Fruit fly (Drosophila melanogaster): Measurements from ENCODE around the gene sloth2.

sloth2 gene

DNA sequence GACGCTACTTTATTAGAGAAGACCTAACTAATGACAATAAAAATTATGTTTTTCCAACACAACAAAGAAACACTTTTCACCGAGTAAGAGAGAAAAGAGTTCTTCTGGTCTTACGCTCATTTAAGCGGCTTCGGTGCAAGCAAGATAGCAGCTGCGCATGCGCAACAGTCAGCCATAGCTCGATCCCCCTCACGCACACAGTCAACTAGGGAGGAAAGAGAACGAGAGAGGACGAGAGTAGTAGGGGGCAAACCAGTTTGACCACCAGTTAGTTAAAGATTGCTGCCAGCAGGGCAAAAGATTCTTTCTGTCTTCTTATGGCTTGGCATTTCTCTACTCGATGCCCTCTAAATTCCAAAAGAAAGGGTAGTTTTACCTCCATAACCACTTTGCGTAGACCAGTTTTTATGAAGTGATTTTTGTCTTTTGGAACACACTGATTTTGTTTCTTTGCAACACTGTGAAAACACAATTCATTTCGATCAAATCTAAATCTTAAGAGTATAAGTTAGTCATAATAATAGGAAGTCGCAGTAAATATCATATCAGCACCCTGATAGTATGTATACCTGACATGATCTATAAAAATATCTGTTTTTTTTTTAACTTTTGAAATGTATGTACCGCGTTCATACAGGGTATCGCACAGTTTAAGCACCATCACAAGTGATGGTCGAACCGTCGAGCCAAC is 10.6 kb upstream of the sloth2 start:
- TF ChIP-seq acj6 (GFP tag; optimal IDR thresholded peaks at IDR 0.05) (peak; percentile 46), Smox (GFP tag; optimal IDR thresholded peaks at IDR 0.05) (peak; percentile 42), Hr38 (GFP tag; optimal IDR thresholded peaks at IDR 0.05) (no peak), net (GFP tag; optimal IDR thresholded peaks at IDR 0.05) (peak; percentile 16), CG6808 (GFP tag; optimal IDR thresholded peaks at IDR 0.05) (peak; percentile 38), svp (GFP tag) (no peak), Hr39 (GFP tag; optimal IDR thresholded peaks at IDR 0.05) (no peak), Gug (GFP tag; IDR thresholded peaks at IDR 0.05) (no peak), CG4318 (GFP tag; optimal IDR thresholded peaks at IDR 0.05) (no peak), CG6163 (GFP tag; IDR thresholded peaks at IDR 0.05) (peak; percentile 41; the same call in 1 of the 3 replicates), vri (GFP tag; optimal IDR thresholded peaks at IDR 0.05) (no peak), Hr4 (GFP tag; optimal IDR thresholded peaks at IDR 0.05) (peak; percentile 49), CG1621 (tag; optimal IDR thresholded peaks at IDR 0.05) (no peak), Ets21C (GFP tag; optimal IDR thresholded peaks at IDR 0.05) (no peak), fkh (GFP tag; optimal IDR thresholded peaks at IDR 0.05) (no peak), Blimp-1 (GFP tag; optimal IDR thresholded peaks at IDR 0.05) (no peak), CG15336 (GFP tag; IDR thresholded peaks at IDR 0.05) (no peak; the same call in 1 of the 2 replicates), Sox14 (GFP tag; optimal IDR thresholded peaks at IDR 0.05) (peak; percentile 35), ss (GFP tag; optimal IDR thresholded peaks at IDR 0.05) (peak in 1 of 2 experiments; percentile 54), spab (GFP tag; optimal IDR thresholded peaks at IDR 0.05) (peak; percentile 19), CG32006 (GFP tag; optimal IDR thresholded peaks at IDR 0.05) (peak; percentile 65), CG8632 (GFP tag; optimal IDR thresholded peaks at IDR 0.05) (peak; percentile 34), CG8319 (GFP tag; optimal IDR thresholded peaks at IDR 0.05) (no peak), Ets96B (tag; optimal IDR thresholded peaks at IDR 0.05) (peak; percentile 17), CG34406 (GFP tag; optimal IDR thresholded peaks at IDR 0.05) (no peak), CG11294 (GFP tag; IDR thresholded peaks at IDR 0.05) (no peak), CG3919 (GFP tag; optimal IDR thresholded peaks at IDR 0.05) (peak; percentile 29), CG8119 (GFP tag; IDR thresholded peaks at IDR 0.05) (no peak), Eip78C (GFP tag) (peak; percentile 81), OdsH (GFP tag; optimal IDR thresholded peaks at IDR 0.05) (peak; percentile 37), fd59A (GFP tag; optimal IDR thresholded peaks at IDR 0.05) (peak; percentile 34), pdm3 (GFP tag; optimal IDR thresholded peaks at IDR 0.05) (peak; percentile 52), CG9139 (GFP tag; optimal IDR thresholded peaks at IDR 0.05) (no peak), achi (GFP tag; optimal IDR thresholded peaks at IDR 0.05) (peak; percentile 56), Eip75B (GFP tag; optimal IDR thresholded peaks at IDR 0.05) (peak; percentile 53), fd85E (GFP tag; optimal IDR thresholded peaks at IDR 0.05) (no peak), CG11902 (GFP tag; optimal IDR thresholded peaks at IDR 0.05) (no peak), CG6792 (GFP tag; optimal IDR thresholded peaks at IDR 0.05) (peak; percentile 28), dsx (GFP tag; optimal IDR thresholded peaks at IDR 0.05; ENCODE audit: poor library complexity, severe bottlenecking) (peak; percentile 28), Lpt (GFP tag; optimal IDR thresholded peaks at IDR 0.05) (no peak), dac (GFP tag; optimal IDR thresholded peaks at IDR 0.05) (no peak), CG7368 (GFP tag; optimal IDR thresholded peaks at IDR 0.05) (no peak), CG6854 (GFP tag; optimal IDR thresholded peaks at IDR 0.05) (no peak), CG11762 (GFP tag; optimal IDR thresholded peaks at IDR 0.05; ENCODE audit: insufficient read depth) (no peak), CG31627 (GFP tag; optimal IDR thresholded peaks at IDR 0.05) (peak; percentile 29), CG6276 (GFP tag; optimal IDR thresholded peaks at IDR 0.05) (peak; percentile 28), Eip93F (GFP tag; optimal IDR thresholded peaks at IDR 0.05) (no peak), salr (GFP tag; optimal IDR thresholded peaks at IDR 0.05) (peak in 1 of 2 experiments; percentile 59), Sox102F (GFP tag; optimal IDR thresholded peaks at IDR 0.05) (peak; percentile 40), CG3032 (tag; optimal IDR thresholded peaks at IDR 0.05) (no peak), Sox15 (GFP tag; optimal IDR thresholded peaks at IDR 0.05) (no peak)
